Worm (Caenorhabditis elegans) whole organism, midembryonic: ENCODE data around the gene C17G10.10.
"Not testable (repeated sequence)": the region's sequence is repeated elsewhere in the genome, so short reads cannot be mapped to it uniquely, and the experiment has no call there.

Source experiments
- T22C8.4 ChIP-seq: fragments of 200-800 bp; sonication (Bioruptor generic); IDR thresholded peaks from 2 replicates; pipeline ENCODE4 v1.3.6; 2022; ENCODE audit warnings: missing genetic modification characterization, missing compliant biosample characterization
- cog-1 ChIP-seq: sonication (generic microtip); optimal IDR thresholded peaks from 2 replicates; lab custom pipeline; 2016; ENCODE audit warnings: missing genetic modification characterization, missing compliant biosample characterization
- flt-1 ChIP-seq: fragments of 200-800 bp; sonication (Bioruptor generic); IDR thresholded peaks from 2 replicates; pipeline ENCODE4 v1.3.6; 2022; ENCODE audit warnings: missing genetic modification characterization, missing compliant biosample characterization
- klf-2 ChIP-seq: fragments of 200-800 bp; sonication (Bioruptor generic); conservative IDR thresholded peaks from 2 replicates; pipeline ENCODE4 v1.3.6; 2022; ENCODE audit warnings: missing genetic modification reagents, missing genetic modification characterization, missing compliant biosample characterization
- med-1 ChIP-seq: sonication (generic microtip); optimal IDR thresholded peaks from 2 replicates; lab custom pipeline; 2017; ENCODE audit warnings: missing genetic modification characterization, mild to moderate bottlenecking, missing compliant biosample characterization, antibody characterized with exemption, missing genetic modification reagents; ENCODE audit not compliant: insufficient read depth
- ref-1 ChIP-seq: fragments of 200-800 bp; sonication (Bioruptor generic); conservative IDR thresholded peaks from 2 replicates; pipeline ENCODE4 v1.3.6; 2022; ENCODE audit warnings: missing genetic modification reagents, missing genetic modification characterization, missing compliant biosample characterization
- tab-1 ChIP-seq: fragments of 200-800 bp; sonication (Bioruptor generic); IDR thresholded peaks from 2 replicates; pipeline ENCODE4 v1.3.6; 2022; ENCODE audit warnings: missing genetic modification characterization, missing compliant biosample characterization
- ztf-23 ChIP-seq: fragments of 200-800 bp; sonication (Bioruptor generic); IDR thresholded peaks from 2 replicates; pipeline ENCODE4 v1.3.6; 2022; ENCODE audit warnings: missing genetic modification reagents, missing genetic modification characterization, missing compliant biosample characterization
- ztf-29 ChIP-seq: fragments of 200-800 bp; sonication (Bioruptor generic); IDR thresholded peaks from 2 replicates; pipeline ENCODE4 v1.3.6; 2022; ENCODE audit warnings: missing genetic modification reagents, missing genetic modification characterization, missing compliant biosample characterization

The C17G10.10 gene

DNA sequence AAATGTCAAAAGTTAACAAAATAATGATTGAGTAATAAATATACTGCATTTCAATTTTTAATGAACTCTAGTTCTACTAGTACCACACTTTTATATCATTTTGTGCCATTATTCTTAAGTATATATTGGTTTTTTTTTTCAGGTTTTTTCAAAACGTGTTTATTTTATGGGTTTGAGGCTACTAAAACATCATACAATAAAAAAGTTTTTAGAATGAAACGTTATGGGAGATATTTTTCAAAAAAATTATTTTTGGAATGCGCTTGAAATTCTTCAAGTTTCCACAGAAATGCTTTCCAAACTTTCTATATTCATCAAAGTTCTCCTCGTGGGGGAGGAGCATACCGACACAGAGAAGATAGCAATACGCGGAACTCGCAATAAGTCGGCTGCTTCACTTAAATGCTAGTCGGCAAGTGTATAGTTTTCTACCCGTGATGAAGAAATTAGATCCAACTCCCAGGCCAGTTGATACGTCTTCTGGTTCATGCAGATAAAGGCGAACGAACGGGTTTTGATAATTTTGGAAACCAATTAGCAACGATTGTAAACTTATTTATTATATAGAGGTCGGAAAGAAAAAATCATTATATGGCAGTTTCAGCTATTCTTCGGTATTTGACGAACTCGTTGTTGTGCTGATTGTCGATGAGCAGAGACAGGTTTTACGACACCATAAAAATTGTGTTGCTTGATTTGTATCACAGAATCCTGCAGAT is at the start of gene C17G10.10:
Gene C17G10.10 (minus strand): TSS at position 51 of the 719 bp plus-strand sequence.
- TF ChIP-seq ztf-29 (no peak), flt-1 (no peak), med-1 (GFP tag; lab: Kevin White, UChicago) (no peak), ztf-23 (no peak), ref-1 (no peak), klf-2 (GFP tag; lab: Robert Waterston, UW) (no peak)

DNA sequence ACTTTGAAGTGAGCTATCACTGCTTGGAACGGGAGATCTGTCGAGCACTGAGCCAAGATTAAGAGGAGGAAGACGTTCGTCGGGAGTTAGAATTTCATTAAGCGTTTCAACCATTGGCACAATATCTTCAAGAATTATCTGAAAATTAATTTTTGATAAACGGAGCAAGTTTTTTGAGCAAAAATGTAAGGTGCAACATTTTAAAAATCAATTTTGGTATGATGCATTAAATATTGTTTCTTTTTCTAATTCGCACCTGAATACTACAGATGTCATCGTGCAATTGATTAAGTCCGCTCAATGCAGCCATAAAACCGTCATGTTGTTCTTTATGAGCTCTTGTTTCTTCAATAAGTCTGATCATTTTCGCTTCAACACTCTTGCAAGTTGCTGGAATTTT is 49.1 kb upstream of the C17G10.10 start, which contains the start of gene ddl-1:
Gene ddl-1 (minus strand): TSS at position 101 of the 400 bp plus-strand sequence.
- TF ChIP-seq T22C8.4 (GFP tag; lab: Robert Waterston, UW): no peak
- no peak for TF ChIP-seq ztf-23
- no peak for TF ChIP-seq ztf-29
- no peak for TF ChIP-seq tab-1
- TF ChIP-seq med-1 (GFP tag; lab: Kevin White, UChicago): no peak
- no peak for TF ChIP-seq klf-2 (GFP tag; lab: Robert Waterston, UW)
- no peak for TF ChIP-seq flt-1
- no peak for TF ChIP-seq cog-1 (tag; lab: Kevin White, UChicago)
- TF ChIP-seq ref-1: no peak

DNA sequence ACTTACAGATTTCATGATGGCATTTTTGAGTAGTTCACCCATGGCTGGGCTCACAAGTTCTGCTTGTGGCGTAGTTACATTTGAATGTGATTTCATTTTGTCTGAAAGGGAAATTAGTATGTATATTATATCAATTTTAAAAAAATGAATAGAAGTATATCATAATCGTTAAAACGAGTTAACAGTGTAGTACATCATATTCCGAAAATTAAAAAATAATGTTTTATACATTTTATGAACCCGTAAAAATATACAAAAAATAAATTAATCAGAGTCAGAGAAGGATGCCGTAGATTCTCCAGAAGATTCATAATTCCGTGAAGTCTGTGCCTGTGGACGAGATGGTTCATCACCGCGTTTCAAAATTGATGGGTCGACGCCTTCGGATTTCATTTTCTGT is 47.8 kb upstream of the C17G10.10 start, which contains the start of gene F59E12.9:
Gene F59E12.9 (minus strand): TSS at position 101 of the 400 bp plus-strand sequence.
- TF ChIP-seq med-1 (GFP tag; lab: Kevin White, UChicago) (no peak), ztf-29 (no peak), ref-1 (no peak), tab-1 (no peak), klf-2 (GFP tag; lab: Robert Waterston, UW) (no peak), flt-1 (no peak), ztf-23 (no peak), cog-1 (tag; lab: Kevin White, UChicago) (no peak), T22C8.4 (GFP tag; lab: Robert Waterston, UW) (no peak)

DNA sequence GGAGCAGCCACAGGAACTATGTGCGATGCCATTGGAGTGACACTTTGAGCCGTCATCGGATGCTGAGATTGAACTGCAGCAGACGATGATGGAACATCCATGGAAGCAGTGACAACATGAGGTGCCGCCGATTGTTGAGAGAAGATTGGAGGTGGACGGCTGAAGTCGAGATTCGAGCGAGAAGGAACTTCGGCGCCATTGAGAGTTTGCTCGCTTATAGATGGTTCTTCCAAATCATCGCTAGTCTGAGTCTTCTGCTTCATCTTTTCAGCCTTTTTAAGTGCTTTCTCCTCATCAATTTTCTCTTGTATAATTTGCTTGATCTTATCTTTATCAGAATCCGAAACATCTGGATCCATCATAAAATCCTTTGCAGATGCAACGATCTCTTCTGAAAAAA is 42.9 kb upstream of the C17G10.10 start:
- TF ChIP-seq flt-1 (no peak), T22C8.4 (GFP tag; lab: Robert Waterston, UW) (no peak), ref-1 (no peak), cog-1 (tag; lab: Kevin White, UChicago) (no peak), med-1 (GFP tag; lab: Kevin White, UChicago) (no peak), ztf-23 (no peak), ztf-29 (no peak), klf-2 (GFP tag; lab: Robert Waterston, UW) (no peak), tab-1 (no peak)

DNA sequence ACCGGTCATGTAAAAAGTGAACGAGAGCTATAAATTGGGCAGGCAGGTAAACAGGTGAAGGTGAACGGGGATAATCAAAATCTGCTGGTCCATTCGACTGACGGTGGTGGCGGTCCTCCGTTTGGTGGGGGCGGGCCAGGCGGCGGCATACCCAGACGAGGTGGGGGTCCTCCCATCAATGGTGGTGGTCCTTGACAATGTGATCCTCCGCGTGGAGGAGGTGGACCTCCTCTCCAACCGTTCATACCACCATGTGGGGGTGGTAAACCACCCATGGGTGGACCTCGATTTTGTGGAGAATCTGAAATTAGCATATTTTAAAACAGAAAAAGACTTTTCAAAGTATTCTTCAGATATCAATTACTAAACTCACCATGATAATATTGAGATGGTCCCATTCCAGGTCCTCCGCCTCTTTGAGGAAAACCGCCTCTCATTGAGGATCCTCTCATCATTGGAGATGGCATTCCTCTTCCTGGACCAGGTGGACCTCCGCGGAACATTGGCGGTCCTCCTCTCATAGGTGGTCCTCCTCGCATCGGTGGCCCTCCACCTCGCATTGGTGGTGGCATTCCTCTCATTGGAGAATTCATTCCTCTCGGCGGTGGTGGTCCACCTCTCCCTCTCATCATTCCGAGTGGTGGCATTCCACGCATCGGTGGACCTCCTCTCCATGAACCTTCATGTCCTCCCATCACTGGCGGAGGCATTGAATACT is 41.3 kb upstream of the C17G10.10 start:
- no peak for TF ChIP-seq klf-2 (GFP tag; lab: Robert Waterston, UW)
- no peak for TF ChIP-seq cog-1 (tag; lab: Kevin White, UChicago)
- no peak for TF ChIP-seq ztf-23
- TF ChIP-seq tab-1: no peak
- TF ChIP-seq ztf-29: no peak
- no peak for TF ChIP-seq ref-1
- TF ChIP-seq med-1 (GFP tag; lab: Kevin White, UChicago): no peak
- no peak for TF ChIP-seq flt-1
- TF ChIP-seq T22C8.4 (GFP tag; lab: Robert Waterston, UW): no peak

DNA sequence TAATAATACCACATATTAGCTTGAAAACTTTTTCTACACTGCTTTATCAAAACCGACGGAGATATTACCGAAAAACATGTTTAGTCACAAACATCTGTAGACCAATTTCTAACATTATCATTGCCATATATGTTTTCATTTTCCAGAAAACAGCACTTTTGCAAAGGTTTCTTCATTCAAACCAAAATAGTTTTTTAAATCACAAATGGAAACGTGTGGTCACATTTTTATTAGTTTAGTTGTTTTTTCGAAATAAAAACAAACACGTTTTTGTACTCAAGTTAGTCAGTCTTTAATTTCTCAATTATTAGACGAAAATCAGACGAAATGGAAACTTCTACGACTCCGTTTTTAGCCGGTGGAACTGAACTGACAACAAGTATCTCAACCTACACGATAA is 38.9 kb upstream of the C17G10.10 start, which contains the start of gene F59E12.3:
Gene F59E12.3 (plus strand): TSS at position 301 of the 400 bp plus-strand sequence.
- no peak for TF ChIP-seq ztf-23
- TF ChIP-seq cog-1 (tag; lab: Kevin White, UChicago): no peak
- no peak for TF ChIP-seq tab-1
- no peak for TF ChIP-seq klf-2 (GFP tag; lab: Robert Waterston, UW)
- no peak for TF ChIP-seq ref-1
- no peak for TF ChIP-seq ztf-29
- TF ChIP-seq flt-1: no peak
- TF ChIP-seq med-1 (GFP tag; lab: Kevin White, UChicago): no peak
- no peak for TF ChIP-seq T22C8.4 (GFP tag; lab: Robert Waterston, UW)

DNA sequence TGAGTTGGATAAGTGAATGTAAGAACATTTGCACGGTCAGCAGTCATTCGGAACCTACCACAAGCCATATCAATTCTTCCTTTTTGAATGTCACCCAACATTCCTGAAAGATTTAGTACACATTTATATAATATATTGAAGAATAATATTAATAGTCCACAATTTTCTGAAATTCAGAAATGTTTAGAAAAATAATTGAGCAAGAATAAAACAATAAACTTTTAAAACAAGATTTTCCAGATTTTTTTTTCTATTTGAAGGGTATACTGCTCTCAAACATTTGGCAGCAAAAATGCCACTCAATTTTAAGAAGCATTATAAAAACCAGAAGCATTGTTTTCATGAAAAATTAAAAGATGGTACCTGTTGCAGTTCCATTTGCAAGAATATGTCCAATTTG is 37.6 kb upstream of the C17G10.10 start, which contains the start of gene F59E12.8:
Gene F59E12.8 (minus strand): TSS at position 101 of the 400 bp plus-strand sequence.
- TF ChIP-seq T22C8.4 (GFP tag; lab: Robert Waterston, UW) (no peak), ref-1 (no peak), tab-1 (no peak), flt-1 (no peak)

DNA sequence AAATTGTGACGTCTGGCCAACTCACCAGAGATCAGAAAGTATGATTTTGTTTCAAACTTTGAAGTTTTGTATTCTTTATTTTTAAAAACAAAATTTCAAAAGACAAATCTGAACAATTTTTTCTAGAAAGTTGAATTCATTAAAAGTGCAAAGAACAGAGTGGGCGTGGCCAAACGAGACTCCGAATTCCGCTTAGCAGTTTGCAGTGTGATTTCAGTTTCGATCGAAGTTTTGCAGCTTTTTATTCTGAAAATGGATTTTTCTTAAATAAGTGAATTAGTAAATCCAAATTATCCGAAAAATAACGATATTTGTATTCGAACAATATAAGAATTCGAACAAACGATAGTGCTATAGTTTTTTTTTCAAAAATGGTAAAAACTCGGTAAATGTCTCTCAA is 34.3 kb upstream of the C17G10.10 start:
- TF ChIP-seq klf-2 (GFP tag; lab: Robert Waterston, UW) (no peak), T22C8.4 (GFP tag; lab: Robert Waterston, UW) (no peak), med-1 (GFP tag; lab: Kevin White, UChicago) (no peak)

DNA sequence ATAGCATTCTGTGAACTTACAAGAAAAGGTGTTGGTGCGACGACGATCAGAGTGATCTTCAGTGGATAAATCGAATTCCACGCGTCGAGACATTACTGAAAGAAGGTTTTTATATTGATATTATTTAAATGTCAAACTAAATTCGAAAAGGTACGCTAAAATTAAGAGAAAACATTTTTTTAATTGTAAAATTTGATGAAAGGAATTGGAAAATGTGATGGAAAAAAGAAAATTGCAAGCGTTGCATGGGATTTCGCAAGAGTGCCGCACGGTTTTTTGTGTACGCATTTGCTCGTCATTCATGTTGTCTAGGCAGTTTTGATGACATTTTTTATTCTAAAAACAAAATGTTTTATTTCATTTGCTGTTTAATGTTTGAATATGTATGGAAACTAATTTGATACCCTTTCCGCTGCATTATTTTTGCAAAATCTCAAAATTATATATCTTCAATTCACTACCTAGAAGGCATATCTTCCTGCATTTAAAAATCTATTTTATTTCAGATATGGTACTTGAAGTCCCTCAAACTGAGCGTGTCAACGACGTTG is 31.8 kb upstream of the C17G10.10 start, which contains the start of the genes F59E12.6 and npl-4.1:
Gene F59E12.6 (minus strand): TSS at position 101 of the 551 bp plus-strand sequence.
Gene npl-4.1 (plus strand): TSS at position 501 of the 551 bp plus-strand sequence.
- not testable (repeated sequence) for TF ChIP-seq klf-2 (GFP tag; lab: Robert Waterston, UW); ref-1; T22C8.4 (GFP tag; lab: Robert Waterston, UW)

DNA sequence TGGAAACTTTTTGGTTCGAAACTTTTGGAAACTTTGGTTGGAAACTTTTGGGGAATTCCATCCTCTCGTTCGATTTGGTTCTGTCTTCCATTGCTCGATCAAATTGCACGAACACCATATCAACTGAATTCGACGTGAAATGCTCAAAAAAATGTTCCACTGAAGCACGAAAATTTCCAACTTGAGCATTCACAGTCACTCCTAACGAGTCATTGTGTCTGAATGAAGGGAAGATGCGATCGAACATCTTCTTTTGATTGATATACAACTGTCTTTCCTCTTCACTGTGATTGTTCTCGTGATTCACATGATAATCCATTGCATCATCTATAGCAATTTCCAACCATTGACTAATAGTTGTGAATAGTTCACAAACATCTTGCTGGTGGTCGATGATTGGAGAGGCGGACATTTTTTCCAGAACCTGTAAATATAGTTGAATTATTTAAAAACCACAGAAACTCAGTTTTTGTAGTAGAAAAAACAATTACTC is 29.2 kb upstream of the C17G10.10 start, which contains the start of gene F59E12.15:
Gene F59E12.15 (minus strand): TSS at position 51 of the 493 bp plus-strand sequence.
- TF ChIP-seq ref-1: no peak
- TF ChIP-seq T22C8.4 (GFP tag; lab: Robert Waterston, UW): no peak
- no peak for TF ChIP-seq tab-1
- TF ChIP-seq klf-2 (GFP tag; lab: Robert Waterston, UW): no peak
- TF ChIP-seq ztf-29: no peak
- TF ChIP-seq med-1 (GFP tag; lab: Kevin White, UChicago): no peak
- no peak for TF ChIP-seq cog-1 (tag; lab: Kevin White, UChicago)
- no peak for TF ChIP-seq flt-1
- no peak for TF ChIP-seq ztf-23
